Worm (Caenorhabditis elegans) whole organism, L3 larva: ENCODE data around the gene srlf-13.

Experiments used
- ZK546.5 ChIP-seq: sonication (generic microtip); optimal IDR thresholded peaks from 2 replicates; lab custom pipeline; 2017; ENCODE audit warnings: missing biosample characterization, missing genetic modification characterization
- ama-1 ChIP-seq: fragments of 150-350 bp; optimal IDR thresholded peaks from 2 replicates; lab custom pipeline; 2018
- ceh-9 ChIP-seq: sonication (generic microtip); optimal IDR thresholded peaks from 2 replicates; lab custom pipeline; 2018; ENCODE audit warnings: missing biosample characterization, missing genetic modification characterization
- egl-27 ChIP-seq: sonication (generic microtip); optimal IDR thresholded peaks from 4 replicates; lab custom pipeline; 2017; ENCODE audit warnings: missing biosample characterization, missing genetic modification reagents, missing genetic modification characterization
- fos-1 ChIP-seq: fragments of 150-350 bp; optimal IDR thresholded peaks from 2 replicates; lab custom pipeline; 2014; ENCODE audit warnings: missing biosample characterization, missing genetic modification characterization
- nhr-28 ChIP-seq: fragments of 150-350 bp; optimal IDR thresholded peaks from 2 replicates; lab custom pipeline; 2014; ENCODE audit warnings: missing biosample characterization, missing genetic modification characterization
- nhr-77 ChIP-seq: fragments of 150-350 bp; optimal IDR thresholded peaks from 2 replicates; lab custom pipeline; 2014; ENCODE audit warnings: missing biosample characterization, missing genetic modification characterization
- sea-2 ChIP-seq: fragments of 150-350 bp; sonication (generic microtip); optimal IDR thresholded peaks from 4 replicates; lab custom pipeline; 2014; ENCODE audit warnings: missing biosample characterization, missing genetic modification reagents, missing genetic modification characterization
- snpc-4 ChIP-seq: fragments of 150-350 bp; optimal IDR thresholded peaks from 2 replicates; lab custom pipeline; 2014; ENCODE audit warnings: missing biosample characterization, missing genetic modification characterization
- unc-62 ChIP-seq: fragments of 150-350 bp; sonication (generic microtip); optimal IDR thresholded peaks from 4 replicates; lab custom pipeline; 2014; ENCODE audit warnings: missing biosample characterization, missing genetic modification reagents, missing genetic modification characterization

DNA sequence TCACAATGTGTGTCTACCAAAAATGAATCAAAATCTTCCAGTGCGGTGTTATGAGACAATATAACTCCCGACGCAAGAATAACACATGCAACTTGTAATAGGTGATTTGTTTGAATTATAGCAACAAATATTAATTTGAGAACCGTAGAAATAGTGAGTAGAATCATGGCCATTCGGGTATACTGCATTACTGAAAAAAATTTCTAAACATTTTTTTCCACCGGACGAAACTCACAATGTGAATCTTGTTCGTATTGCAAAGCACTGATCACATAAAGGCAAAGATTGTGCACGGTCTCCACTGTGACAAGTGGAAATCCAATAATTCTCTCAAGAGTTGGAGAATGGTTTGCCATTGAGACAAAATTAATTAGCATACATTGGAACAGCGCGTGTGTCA is 6.1 kb upstream of the srlf-13 start:
- TF ChIP-seq snpc-4 (tag; lab: Kevin White, UChicago) (no peak), nhr-28 (tag; lab: Kevin White, UChicago) (no peak), egl-27 (tag; lab: Kevin White, UChicago) (no peak), unc-62 (no peak), ceh-9 (tag; lab: Kevin White, UChicago) (no peak), ama-1 (lab: Kevin White, UChicago) (no peak), ZK546.5 (tag; lab: Kevin White, UChicago) (no peak), nhr-77 (no peak), sea-2 (GFP tag; lab: Kevin White, UChicago) (no peak), fos-1 (tag; lab: Kevin White, UChicago) (no peak)
